Worm (Caenorhabditis elegans): Measurements from ENCODE around the gene vps-39.
A peak's percentile ranks its signal among the peaks of the same experiment; 100 is the strongest.
"Not testable (repeated sequence)": the region's sequence is repeated elsewhere in the genome, so short reads cannot be mapped to it uniquely, and the experiment has no call there.

Gene vps-39

DNA sequence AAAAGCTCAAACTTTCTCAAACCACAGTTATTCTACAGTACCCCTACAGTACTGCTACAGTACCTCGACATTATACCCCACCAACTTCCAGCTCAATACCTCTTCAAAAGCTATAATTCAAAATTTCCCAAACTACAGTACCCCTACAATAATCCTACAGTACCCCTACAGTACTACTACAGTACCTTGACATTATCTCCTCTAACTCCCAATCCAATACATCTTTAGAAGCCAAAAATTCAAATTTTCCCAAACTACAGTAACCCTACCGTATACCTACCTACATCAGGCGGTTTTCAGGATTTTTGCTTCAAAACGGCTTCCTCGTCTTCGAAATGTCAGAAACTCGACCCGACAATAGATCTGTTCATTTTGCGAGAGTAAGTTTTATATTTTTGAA lies 19.4 kb upstream of the vps-39 start, which contains the start of gene F58D12.3:
Gene F58D12.3, plus strand, starts transcription at position 301 of the 400 bp plus-strand sequence.
- TF ChIP-seq nhr-237 (tag; optimal IDR thresholded peaks at IDR 0.05): no peak
- TF ChIP-seq fos-1 (tag; optimal IDR thresholded peaks at IDR 0.05): no peak
- no peak for TF ChIP-seq unc-39 (tag; optimal IDR thresholded peaks at IDR 0.05)
- no peak for TF ChIP-seq ceh-16 (tag; optimal IDR thresholded peaks at IDR 0.05)
- no peak for TF ChIP-seq unc-62 (GFP tag; optimal IDR thresholded peaks at IDR 0.05)
- no peak for TF ChIP-seq jun-1 (tag; optimal IDR thresholded peaks at IDR 0.05)
- TF ChIP-seq ama-1 (optimal IDR thresholded peaks at IDR 0.05): no peak
- no peak for TF ChIP-seq ZK546.5 (tag; optimal IDR thresholded peaks at IDR 0.05)
- TF ChIP-seq daf-12 (tag; optimal IDR thresholded peaks at IDR 0.05): no peak
- no peak for TF ChIP-seq nhr-77 (tag; optimal IDR thresholded peaks at IDR 0.05)
- TF ChIP-seq tbx-2 (tag; optimal IDR thresholded peaks at IDR 0.05): no peak
- no peak for TF ChIP-seq lsy-12 (tag; optimal IDR thresholded peaks at IDR 0.05)
- no peak for TF ChIP-seq ztf-11 (tag; optimal IDR thresholded peaks at IDR 0.05)

DNA sequence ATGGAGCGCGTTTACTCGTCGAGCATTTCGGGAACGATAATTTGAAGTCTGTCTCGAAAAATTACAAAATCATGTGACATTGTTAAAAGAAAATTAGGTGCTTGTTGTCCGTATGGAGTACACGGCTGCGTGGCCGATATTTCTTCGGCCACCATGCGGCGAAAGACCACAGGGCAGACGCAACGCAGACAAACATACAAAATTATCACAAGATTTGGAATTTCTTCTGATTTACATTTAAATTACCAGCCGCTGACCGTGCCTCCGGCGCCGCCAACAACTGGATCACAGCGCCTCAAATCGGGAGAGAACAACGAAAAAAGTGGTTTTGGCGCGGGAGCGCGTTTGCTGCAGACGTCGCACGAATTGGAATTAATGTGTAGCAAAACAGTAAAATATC lies 16.9 kb upstream of the vps-39 start:
- peak; percentile 39 for TF ChIP-seq nhr-77 (tag; optimal IDR thresholded peaks at IDR 0.05)
- peak; percentile 50 for TF ChIP-seq fkh-10 (GFP tag; optimal IDR thresholded peaks at IDR 0.05)
- peak; percentile 94 for TF ChIP-seq lsy-12 (tag; optimal IDR thresholded peaks at IDR 0.05)
- peak; percentile 87 for TF ChIP-seq nfya-1 (tag; optimal IDR thresholded peaks at IDR 0.05; ENCODE audit: insufficient read depth)
- TF ChIP-seq ztf-4 (tag; optimal IDR thresholded peaks at IDR 0.05): peak; percentile 28
- TF ChIP-seq elt-1 (tag; optimal IDR thresholded peaks at IDR 0.05): peak; percentile 52
- TF ChIP-seq ceh-82 (tag; optimal IDR thresholded peaks at IDR 0.05): peak; percentile 75
- TF ChIP-seq egl-5 (tag; optimal IDR thresholded peaks at IDR 0.05): peak; percentile 35
- TF ChIP-seq skn-1 (tag; optimal IDR thresholded peaks at IDR 0.05): peak; percentile 18
- peak; percentile 98 for TF ChIP-seq nhr-43 (tag; optimal IDR thresholded peaks at IDR 0.05; ENCODE audit: poor library complexity, severe bottlenecking)
- peak; percentile 87 for TF ChIP-seq jun-1 (tag; optimal IDR thresholded peaks at IDR 0.05)
- peak; percentile 25 for TF ChIP-seq mdl-1 (tag; optimal IDR thresholded peaks at IDR 0.05)
- TF ChIP-seq nhr-23 (tag; optimal IDR thresholded peaks at IDR 0.05): peak; percentile 97
- peak; percentile 16 for TF ChIP-seq egl-27 (tag; optimal IDR thresholded peaks at IDR 0.05)
- TF ChIP-seq unc-62 (GFP tag; optimal IDR thresholded peaks at IDR 0.05): peak; percentile 39
- TF ChIP-seq eor-1 (tag; optimal IDR thresholded peaks at IDR 0.05): peak in 1 of 2 experiments; percentile 23
- peak; percentile 80 for TF ChIP-seq R02D3.7 (tag; optimal IDR thresholded peaks at IDR 0.05)
- TF ChIP-seq lin-15B (tag; optimal IDR thresholded peaks at IDR 0.05): peak; percentile 82
- TF ChIP-seq nhr-28 (tag; optimal IDR thresholded peaks at IDR 0.05): peak; percentile 41
- TF ChIP-seq nhr-25 (tag; optimal IDR thresholded peaks at IDR 0.05): peak; percentile 96
- peak; percentile 65 for TF ChIP-seq pqm-1 (tag; optimal IDR thresholded peaks at IDR 0.05)
- peak; percentile 86 for TF ChIP-seq ceh-28 (tag; optimal IDR thresholded peaks at IDR 0.05)
- peak; percentile 10 for TF ChIP-seq nhr-76 (tag; optimal IDR thresholded peaks at IDR 0.05)
- TF ChIP-seq tbx-2 (tag; optimal IDR thresholded peaks at IDR 0.05): peak; percentile 90
- TF ChIP-seq lin-39 (tag; optimal IDR thresholded peaks at IDR 0.05): peak; percentile 94
- TF ChIP-seq pha-4 (tag; optimal IDR thresholded peaks at IDR 0.05): peak; percentile 77
- TF ChIP-seq snpc-4 (tag; optimal IDR thresholded peaks at IDR 0.05): peak; percentile 93
- TF ChIP-seq elt-2 (tag; optimal IDR thresholded peaks at IDR 0.05): peak; percentile 77

DNA sequence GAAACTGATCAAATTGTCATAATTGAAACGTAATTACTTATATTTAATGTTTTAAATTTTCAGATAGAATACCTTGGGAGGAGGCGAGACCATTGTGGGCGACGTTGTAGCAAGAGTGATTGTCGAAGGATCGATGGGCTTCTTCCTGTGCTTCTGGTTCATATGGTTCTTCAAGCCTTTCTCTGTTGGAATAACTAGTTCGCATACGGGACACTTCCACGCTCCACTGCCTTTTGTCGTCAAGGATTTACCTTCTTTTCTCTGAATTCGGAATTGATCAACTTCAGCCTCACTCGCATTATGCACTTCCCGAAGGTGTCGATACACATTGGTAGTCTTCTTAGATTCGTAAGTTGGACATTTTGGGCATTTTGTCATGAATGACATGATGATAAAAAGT lies 11.1 kb upstream of the vps-39 start, which contains the start of gene F58D12.1:
Gene F58D12.1, plus strand, starts transcription at position 301 of the 400 bp plus-strand sequence.
- not testable (repeated sequence) for TF ChIP-seq nhr-77, pha-4, mdl-1 (tag; optimal IDR thresholded peaks at IDR 0.05)

DNA sequence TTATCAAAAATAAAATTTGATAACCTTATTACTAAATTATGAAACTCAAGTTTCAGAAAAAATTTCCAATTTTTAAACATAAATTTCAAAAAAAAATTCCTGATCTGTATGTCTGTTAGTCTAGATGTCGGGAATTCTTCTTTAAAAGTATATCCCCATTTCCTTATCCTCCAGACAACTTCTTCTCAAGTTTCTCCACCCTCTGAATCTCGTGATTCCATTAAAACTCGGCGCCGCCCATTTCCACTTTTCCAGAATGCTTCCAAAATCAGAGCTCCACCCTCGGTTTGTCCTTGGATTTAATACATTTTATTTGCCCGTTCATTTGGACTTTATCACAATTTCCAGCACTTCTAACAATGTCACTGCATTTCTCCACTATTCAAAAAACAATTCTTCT lies 4.5 kb downstream of the vps-39 start, which contains the start of gene ins-10:
Gene ins-10, plus strand, starts transcription at position 301 of the 400 bp plus-strand sequence.
- TF ChIP-seq elt-1 (tag; optimal IDR thresholded peaks at IDR 0.05): no peak
- no peak for TF ChIP-seq lsy-12 (tag; optimal IDR thresholded peaks at IDR 0.05)
- TF ChIP-seq fkh-2 (tag; optimal IDR thresholded peaks at IDR 0.05): no peak
- no peak for TF ChIP-seq ztf-4 (tag; optimal IDR thresholded peaks at IDR 0.05)
- TF ChIP-seq ceh-82 (tag; optimal IDR thresholded peaks at IDR 0.05): no peak
- no peak for TF ChIP-seq skn-1 (tag; optimal IDR thresholded peaks at IDR 0.05)
- no peak for TF ChIP-seq mml-1 (tag; optimal IDR thresholded peaks at IDR 0.05)
- TF ChIP-seq nhr-237 (tag; optimal IDR thresholded peaks at IDR 0.05): no peak
